Worm (Caenorhabditis elegans): ENCODE data around the gene cox-6A.

DNA sequence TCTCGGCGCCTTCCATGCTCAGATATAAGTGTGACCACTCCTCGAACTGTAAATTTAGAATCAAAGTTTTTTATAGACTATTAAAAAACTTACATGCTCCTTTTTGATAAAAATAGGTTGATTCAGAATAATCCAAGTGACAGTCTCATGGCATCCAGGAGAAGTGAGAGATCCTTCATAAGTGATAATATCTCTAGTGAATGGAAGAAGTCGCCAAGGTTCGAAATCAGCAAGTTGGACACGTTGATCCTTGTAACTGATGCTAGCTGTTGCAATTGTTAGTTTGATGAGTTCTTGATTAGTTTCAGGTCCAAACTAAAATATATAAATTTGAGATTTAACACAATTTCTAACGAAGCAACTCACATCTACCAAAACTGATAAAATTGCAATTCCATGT, 1.8 kb downstream of the cox-6A start:
- no peak for TF ChIP-seq pqm-1 (tag; optimal IDR thresholded peaks at IDR 0.05)
- no peak for TF ChIP-seq C16A3.4 (tag; optimal IDR thresholded peaks at IDR 0.05)
- no peak for TF ChIP-seq unc-62 (GFP tag; optimal IDR thresholded peaks at IDR 0.05)
- no peak for TF ChIP-seq aly-2 (tag; optimal IDR thresholded peaks at IDR 0.05)
- no peak for TF ChIP-seq tlp-1 (tag; optimal IDR thresholded peaks at IDR 0.05)
- TF ChIP-seq nhr-237 (tag; optimal IDR thresholded peaks at IDR 0.05) = no peak

Data from whole organism, L1 larva.